Worm (Caenorhabditis elegans) whole organism, mixed stage, embryonic: ENCODE results near the gene prmn-1.

Experiments used
- M03D4.4 ChIP-seq: sonication (generic microtip); optimal IDR thresholded peaks from 2 replicates; lab custom pipeline; 2017; ENCODE audit warnings: mild to moderate bottlenecking, missing genetic modification characterization, missing compliant biosample characterization
- bed-3 ChIP-seq: fragments of 200-800 bp; sonication (Bioruptor generic); optimal IDR thresholded peaks from 3 replicates; lab custom pipeline; 2018; ENCODE audit warnings: mild to moderate bottlenecking, missing genetic modification characterization, moderate library complexity, missing compliant biosample characterization
- blmp-1 ChIP-seq: fragments of 150-350 bp; optimal IDR thresholded peaks from 2 replicates; lab custom pipeline; 2014; ENCODE audit warnings: missing biosample characterization, missing genetic modification characterization
- ceh-39 ChIP-seq: fragments of 150-350 bp; optimal IDR thresholded peaks from 2 replicates; lab custom pipeline; 2014; ENCODE audit warnings: missing biosample characterization, missing genetic modification characterization
- ceh-43 ChIP-seq: fragments of 200-800 bp; sonication (Bioruptor generic); optimal IDR thresholded peaks from 2 replicates; lab custom pipeline; 2018; ENCODE audit warnings: mild to moderate bottlenecking, missing genetic modification characterization, moderate library complexity, missing compliant biosample characterization
- ceh-83 ChIP-seq: fragments of 200-800 bp; sonication (Bioruptor generic); optimal IDR thresholded peaks from 2 replicates; lab custom pipeline; 2018; ENCODE audit warnings: mild to moderate bottlenecking, missing genetic modification characterization, missing compliant biosample characterization
- ces-1 ChIP-seq: fragments of 150-350 bp; optimal IDR thresholded peaks from 2 replicates; lab custom pipeline; 2014; ENCODE audit warnings: missing biosample characterization, missing genetic modification reagents, missing genetic modification characterization
- cnd-1 ChIP-seq: fragments of 200-800 bp; sonication (Bioruptor generic); optimal IDR thresholded peaks from 2 replicates; lab custom pipeline; 2018; ENCODE audit warnings: mild to moderate bottlenecking, missing genetic modification characterization, missing compliant biosample characterization
- drap-1 ChIP-seq: fragments of 200-800 bp; sonication (Bioruptor generic); optimal IDR thresholded peaks from 3 replicates; lab custom pipeline; 2018; ENCODE audit warnings: mild to moderate bottlenecking, missing genetic modification characterization, missing compliant biosample characterization
- elt-1 ChIP-seq: sonication (generic microtip); optimal IDR thresholded peaks from 2 replicates; lab custom pipeline; 2017; ENCODE audit warnings: missing genetic modification characterization, mild to moderate bottlenecking, missing compliant biosample characterization, antibody characterized with exemption, moderate library complexity, borderline replicate concordance; ENCODE audit not compliant: insufficient read depth
- elt-3 ChIP-seq: fragments of 150-350 bp; optimal IDR thresholded peaks from 2 replicates; lab custom pipeline; 2014; ENCODE audit warnings: missing biosample characterization, missing genetic modification characterization
- flh-1 ChIP-seq: fragments of 200-800 bp; sonication (Bioruptor generic); optimal IDR thresholded peaks from 2 replicates; lab custom pipeline; 2018; ENCODE audit warnings: mild to moderate bottlenecking, missing genetic modification characterization, moderate library complexity, missing compliant biosample characterization
- ham-2 ChIP-seq: fragments of 200-800 bp; sonication (Bioruptor generic); optimal IDR thresholded peaks from 2 replicates; lab custom pipeline; 2018; ENCODE audit warnings: mild to moderate bottlenecking, missing genetic modification characterization, missing compliant biosample characterization
- hlh-1 ChIP-seq: fragments of 150-350 bp; optimal IDR thresholded peaks from 2 replicates; lab custom pipeline; 2014; ENCODE audit warnings: missing biosample characterization, missing genetic modification reagents, missing genetic modification characterization
- lin-13 ChIP-seq: fragments of 150-350 bp; optimal IDR thresholded peaks from 2 replicates; lab custom pipeline; 2014; ENCODE audit warnings: missing biosample characterization, missing genetic modification characterization
- lin-32 ChIP-seq: fragments of 200-800 bp; sonication (Bioruptor generic); optimal IDR thresholded peaks from 2 replicates; lab custom pipeline; 2018; ENCODE audit warnings: mild to moderate bottlenecking, missing genetic modification characterization, missing compliant biosample characterization
- lsy-2 ChIP-seq: fragments of 150-350 bp; optimal IDR thresholded peaks from 2 replicates; lab custom pipeline; 2014; ENCODE audit warnings: missing biosample characterization, missing genetic modification characterization
- mab-5 ChIP-seq: fragments of 150-350 bp; optimal IDR thresholded peaks from 2 replicates; lab custom pipeline; 2014; ENCODE audit warnings: missing biosample characterization, missing genetic modification characterization
- mep-1 ChIP-seq: fragments of 150-350 bp; optimal IDR thresholded peaks from 2 replicates; lab custom pipeline; 2017; ENCODE audit warnings: missing biosample characterization, missing genetic modification reagents, missing genetic modification characterization, inconsistent platforms
- mls-2 ChIP-seq: sonication (generic microtip); optimal IDR thresholded peaks from 2 replicates; lab custom pipeline; 2016; ENCODE audit warnings: mild to moderate bottlenecking, missing genetic modification characterization, moderate library complexity, missing compliant biosample characterization
- nhr-12 ChIP-seq: fragments of 150-350 bp; optimal IDR thresholded peaks from 2 replicates; lab custom pipeline; 2014; ENCODE audit warnings: missing biosample characterization, missing genetic modification characterization
- nhr-2 ChIP-seq: fragments of 150-350 bp; optimal IDR thresholded peaks from 2 replicates; lab custom pipeline; 2014; ENCODE audit warnings: missing biosample characterization, missing genetic modification characterization
- nhr-237 ChIP-seq: fragments of 150-350 bp; optimal IDR thresholded peaks from 2 replicates; lab custom pipeline; 2014; ENCODE audit warnings: missing biosample characterization, missing genetic modification characterization
- nhr-28 ChIP-seq: fragments of 150-350 bp; optimal IDR thresholded peaks from 2 replicates; lab custom pipeline; 2014; ENCODE audit warnings: missing biosample characterization, missing genetic modification characterization
- nhr-76 ChIP-seq: sonication (generic microtip); optimal IDR thresholded peaks from 2 replicates; lab custom pipeline; 2017; ENCODE audit warnings: missing biosample characterization, missing genetic modification characterization
- pha-4 ChIP-seq: fragments of 150-350 bp; optimal IDR thresholded peaks from 2 replicates; lab custom pipeline; 2018; ENCODE audit warnings: missing biosample characterization, missing genetic modification reagents, missing genetic modification characterization
- sem-2 ChIP-seq: fragments of 200-800 bp; sonication (Bioruptor generic); optimal IDR thresholded peaks from 2 replicates; lab custom pipeline; 2018; ENCODE audit warnings: mild to moderate bottlenecking, missing genetic modification characterization, missing compliant biosample characterization
- snpc-4 ChIP-seq: fragments of 150-350 bp; optimal IDR thresholded peaks from 2 replicates; lab custom pipeline; 2014; ENCODE audit warnings: missing biosample characterization, missing genetic modification characterization
- sptf-1 ChIP-seq: sonication (generic microtip); optimal IDR thresholded peaks from 2 replicates; lab custom pipeline; 2017; ENCODE audit warnings: mild to moderate bottlenecking, missing genetic modification characterization, moderate library complexity, missing compliant biosample characterization
- tbx-8 ChIP-seq: fragments of 200-800 bp; sonication (Bioruptor generic); optimal IDR thresholded peaks from 2 replicates; lab custom pipeline; 2018; ENCODE audit warnings: mild to moderate bottlenecking, missing genetic modification characterization, moderate library complexity, missing compliant biosample characterization
- unc-120 ChIP-seq: sonication (generic microtip); optimal IDR thresholded peaks from 2 replicates; lab custom pipeline; 2017; ENCODE audit warnings: missing genetic modification characterization, missing compliant biosample characterization; ENCODE audit not compliant: poor library complexity, severe bottlenecking
- unc-39 ChIP-seq: fragments of 150-350 bp; optimal IDR thresholded peaks from 2 replicates; lab custom pipeline; 2014; ENCODE audit warnings: missing biosample characterization, missing genetic modification characterization
- unc-62 ChIP-seq: fragments of 150-350 bp; optimal IDR thresholded peaks from 2 replicates; lab custom pipeline; 2014; ENCODE audit warnings: missing biosample characterization, missing genetic modification reagents, missing genetic modification characterization
- zip-8 ChIP-seq: fragments of 150-350 bp; optimal IDR thresholded peaks from 2 replicates; lab custom pipeline; 2014; ENCODE audit warnings: missing biosample characterization, missing genetic modification characterization
- ztf-11 ChIP-seq: fragments of 150-350 bp; optimal IDR thresholded peaks from 2 replicates; lab custom pipeline; 2014; ENCODE audit warnings: missing biosample characterization, missing genetic modification characterization

Gene prmn-1

ce11 chrX:11357516-11357915 lies 27.4 kb upstream of the prmn-1 start, which contains the start of gene pgp-4:
TSS of gene pgp-4 (plus strand) at chrX:11357816.
- TF ChIP-seq mep-1 (tag; lab: Kevin White, UChicago) (no peak), lin-13 (tag; lab: Kevin White, UChicago) (no peak), lin-32 (GFP tag; lab: Kevin White, UChicago) (no peak), elt-1 (tag; lab: Kevin White, UChicago) (no peak), nhr-76 (no peak), zip-8 (no peak), blmp-1 (tag; lab: Kevin White, UChicago) (no peak), ceh-39 (tag; lab: Kevin White, UChicago) (no peak), unc-62 (no peak), mls-2 (tag; lab: Kevin White, UChicago) (no peak), mab-5 (no peak)
- TF ChIP-seq, all 35 proteins: peak for 0

- no peak for TF ChIP-seq nhr-76
Measured at ce11 chrX:11364914-11365313, 20.0 kb upstream of the prmn-1 start.

- TF ChIP-seq nhr-2 (peak; percentile 88), unc-62 (no peak), sptf-1 (tag; lab: Kevin White, UChicago) (peak; percentile 32), pha-4 (tag; lab: Kevin White, UChicago) (peak; percentile 24)
Measured at ce11 chrX:11365995-11366394, 18.9 kb upstream of the prmn-1 start.

- TF ChIP-seq ztf-11 (no peak), ceh-39 (tag; lab: Kevin White, UChicago) (no peak), bed-3 (GFP tag; lab: Kevin White, UChicago) (no peak), ham-2 (no peak), nhr-2 (no peak), tbx-8 (GFP tag; lab: Kevin White, UChicago) (no peak), M03D4.4 (no peak), mep-1 (tag; lab: Kevin White, UChicago) (no peak), mab-5 (no peak), elt-3 (tag; lab: Kevin White, UChicago) (no peak), unc-39 (tag; lab: Kevin White, UChicago) (no peak)
- TF ChIP-seq, all 35 proteins: peak for 0
Measured at ce11 chrX:11367087-11367486, 17.8 kb upstream of the prmn-1 start.

- TF ChIP-seq sptf-1 (tag; lab: Kevin White, UChicago) (peak; percentile 37), ces-1 (GFP tag; lab: Kevin White, UChicago) (peak; percentile 60), pha-4 (tag; lab: Kevin White, UChicago) (no peak), drap-1 (GFP tag; lab: Kevin White, UChicago) (no peak), blmp-1 (tag; lab: Kevin White, UChicago) (no peak), flh-1 (GFP tag; lab: Kevin White, UChicago) (no peak), sem-2 (GFP tag; lab: Kevin White, UChicago) (no peak)
- TF ChIP-seq, all 35 proteins: peak for 2
Measured at ce11 chrX:11367640-11368039, 17.2 kb upstream of the prmn-1 start.

ce11 chrX:11368417-11368816 lies 16.5 kb upstream of the prmn-1 start, which contains the start of gene ttyh-1:
TSS of gene ttyh-1 (plus strand) at chrX:11368717.
- no peak for TF ChIP-seq mab-5
- no peak for TF ChIP-seq unc-120
- no peak for TF ChIP-seq nhr-28 (tag; lab: Kevin White, UChicago)
- no peak for TF ChIP-seq hlh-1
- TF ChIP-seq ceh-83 (GFP tag; lab: Kevin White, UChicago) = no peak

- no peak for TF ChIP-seq ceh-83 (GFP tag; lab: Kevin White, UChicago)
- no peak for TF ChIP-seq elt-1 (tag; lab: Kevin White, UChicago)
- TF ChIP-seq lsy-2 (tag; lab: Kevin White, UChicago) = no peak
- peak; percentile 30 for TF ChIP-seq mep-1 (tag; lab: Kevin White, UChicago)
- no peak for TF ChIP-seq flh-1 (GFP tag; lab: Kevin White, UChicago)
- TF ChIP-seq ztf-11 = no peak
- TF ChIP-seq nhr-237 (tag; lab: Kevin White, UChicago) = no peak
- TF ChIP-seq lin-32 (GFP tag; lab: Kevin White, UChicago) = no peak
- no peak for TF ChIP-seq bed-3 (GFP tag; lab: Kevin White, UChicago)
- TF ChIP-seq hlh-1 = no peak
- TF ChIP-seq elt-3 (tag; lab: Kevin White, UChicago) = no peak
- TF ChIP-seq unc-39 (tag; lab: Kevin White, UChicago) = no peak
- TF ChIP-seq ces-1 (GFP tag; lab: Kevin White, UChicago) = peak; percentile 87
- peak; percentile 43 for TF ChIP-seq pha-4 (tag; lab: Kevin White, UChicago)
- no peak for TF ChIP-seq mab-5
- TF ChIP-seq tbx-8 (GFP tag; lab: Kevin White, UChicago) = no peak
- TF ChIP-seq ceh-43 (GFP tag; lab: Kevin White, UChicago) = no peak
- TF ChIP-seq lin-13 (tag; lab: Kevin White, UChicago) = no peak
- no peak for TF ChIP-seq ham-2
- TF ChIP-seq nhr-76 = no peak
- no peak for TF ChIP-seq mls-2 (tag; lab: Kevin White, UChicago)
- no peak for TF ChIP-seq sptf-1 (tag; lab: Kevin White, UChicago)
- TF ChIP-seq snpc-4 (tag; lab: Kevin White, UChicago) = no peak
- TF ChIP-seq unc-120 = peak; percentile 4
- no peak for TF ChIP-seq nhr-12 (tag; lab: Kevin White, UChicago)
- TF ChIP-seq unc-62 = peak; percentile 88
- TF ChIP-seq sem-2 (GFP tag; lab: Kevin White, UChicago) = no peak
- no peak for TF ChIP-seq ceh-39 (tag; lab: Kevin White, UChicago)
- no peak for TF ChIP-seq cnd-1 (tag; lab: Kevin White, UChicago)
- no peak for TF ChIP-seq M03D4.4
Measured at ce11 chrX:11368845-11369244, 16.0 kb upstream of the prmn-1 start.
